Worm (Caenorhabditis elegans) whole organism, early embryonic: ENCODE data around the gene R06B10.7.

Source experiments
- B0310.2 ChIP-seq: sonication (generic microtip); optimal IDR thresholded peaks from 2 replicates; lab custom pipeline; 2016; ENCODE audit warnings: mild to moderate bottlenecking, missing genetic modification characterization, missing compliant biosample characterization
- F13C5.2 ChIP-seq: sonication (generic microtip); optimal IDR thresholded peaks from 2 replicates; lab custom pipeline; 2017; ENCODE audit warnings: mild to moderate bottlenecking, missing genetic modification characterization, inconsistent platforms, missing compliant biosample characterization
- aly-1 ChIP-seq: sonication (generic microtip); optimal IDR thresholded peaks from 2 replicates; lab custom pipeline; 2016; ENCODE audit warnings: missing genetic modification characterization, missing compliant biosample characterization
- ama-1 ChIP-seq: fragments of 150-350 bp; optimal IDR thresholded peaks from 2 replicates; lab custom pipeline; 2014
- ceh-13 ChIP-seq: fragments of 200-800 bp; sonication (Bioruptor generic); optimal IDR thresholded peaks from 2 replicates; lab custom pipeline; 2018; ENCODE audit warnings: mild to moderate bottlenecking, missing genetic modification characterization, missing compliant biosample characterization
- ceh-36 ChIP-seq: sonication (generic microtip); optimal IDR thresholded peaks from 2 replicates; lab custom pipeline; 2016; ENCODE audit warnings: missing genetic modification characterization, inconsistent platforms, missing compliant biosample characterization
- ets-7 ChIP-seq: sonication (generic microtip); optimal IDR thresholded peaks from 2 replicates; lab custom pipeline; 2016; ENCODE audit warnings: missing genotype, missing genetic modification characterization, missing compliant biosample characterization
- flt-1 ChIP-seq: fragments of 200-800 bp; sonication (Bioruptor generic); IDR thresholded peaks from 2 replicates; pipeline ENCODE4 v1.3.6; 2022; ENCODE audit warnings: missing genetic modification characterization, missing compliant biosample characterization
- hmbx-1 ChIP-seq: sonication (generic microtip); optimal IDR thresholded peaks from 2 replicates; lab custom pipeline; 2016; ENCODE audit warnings: mild to moderate bottlenecking, missing genetic modification characterization, missing compliant biosample characterization
- hmg-4 ChIP-seq: fragments of 200-800 bp; sonication (Bioruptor generic); optimal IDR thresholded peaks from 2 replicates; lab custom pipeline; 2018; ENCODE audit warnings: mild to moderate bottlenecking, missing genetic modification characterization, missing compliant biosample characterization
- hnd-1 ChIP-seq: sonication (generic microtip); optimal IDR thresholded peaks from 2 replicates; lab custom pipeline; 2016; ENCODE audit warnings: missing genetic modification characterization, missing compliant biosample characterization
- pes-1 ChIP-seq: fragments of 200-800 bp; sonication (Bioruptor generic); IDR thresholded peaks from 2 replicates; pipeline ENCODE4 v1.3.6; 2022; ENCODE audit warnings: missing genetic modification reagents, missing genetic modification characterization, missing compliant biosample characterization
- scrt-1 ChIP-seq: fragments of 200-800 bp; sonication (Bioruptor generic); IDR thresholded peaks from 2 replicates; pipeline ENCODE4 v1.3.6; 2022; ENCODE audit warnings: missing genetic modification characterization, missing compliant biosample characterization
- sea-1 ChIP-seq: fragments of 200-800 bp; sonication (Bioruptor generic); conservative IDR thresholded peaks from 2 replicates; pipeline ENCODE4 v1.3.6; 2022; ENCODE audit warnings: missing genetic modification characterization, missing compliant biosample characterization
- tbx-11 ChIP-seq: fragments of 200-800 bp; sonication (Bioruptor generic); IDR thresholded peaks from 2 replicates; pipeline ENCODE4 v1.3.6; 2022; ENCODE audit warnings: missing genetic modification characterization, missing compliant biosample characterization
- tbx-37 ChIP-seq: fragments of 200-800 bp; sonication (Bioruptor generic); conservative IDR thresholded peaks from 2 replicates; pipeline ENCODE4 v1.3.6; 2022; ENCODE audit warnings: missing genetic modification reagents, missing genetic modification characterization, missing compliant biosample characterization
- tra-4 ChIP-seq: sonication (generic microtip); optimal IDR thresholded peaks from 2 replicates; lab custom pipeline; 2017; ENCODE audit warnings: missing genetic modification characterization, missing compliant biosample characterization

The R06B10.7 gene

ce11 chrIII:970928-971327 is 30.3 kb downstream of the R06B10.7 start:
- TF ChIP-seq aly-1, result no peak
- no peak for TF ChIP-seq F13C5.2 (tag; lab: Kevin White, UChicago)
- no peak for TF ChIP-seq hmbx-1 (tag; lab: Kevin White, UChicago)
- no peak for TF ChIP-seq sea-1
- TF ChIP-seq ceh-13 (GFP tag; lab: Kevin White, UChicago), result no peak
- no peak for TF ChIP-seq ets-7
- no peak for TF ChIP-seq hnd-1 (tag; lab: Kevin White, UChicago)

ce11 chrIII:966259-966658 is 34.9 kb downstream of the R06B10.7 start:
- no peak for TF ChIP-seq scrt-1
- no peak for TF ChIP-seq tbx-37 (GFP tag; lab: Robert Waterston, UW)
- TF ChIP-seq aly-1, result no peak
- no peak for TF ChIP-seq hmbx-1 (tag; lab: Kevin White, UChicago)
- no peak for TF ChIP-seq ceh-36 (tag; lab: Kevin White, UChicago)
- TF ChIP-seq ets-7, result no peak
- TF ChIP-seq tbx-11 (GFP tag; lab: Robert Waterston, UW), result no peak
- no peak for TF ChIP-seq ama-1 (lab: Kevin White, UChicago)
- no peak for TF ChIP-seq sea-1
- no peak for TF ChIP-seq hmg-4 (GFP tag; lab: Kevin White, UChicago)
- TF ChIP-seq pes-1 (GFP tag; lab: Robert Waterston, UW), result no peak
- TF ChIP-seq hnd-1 (tag; lab: Kevin White, UChicago), result no peak
- no peak for TF ChIP-seq B0310.2 (tag; lab: Kevin White, UChicago)
- no peak for TF ChIP-seq ceh-13 (GFP tag; lab: Kevin White, UChicago)

ce11 chrIII:964637-965036 is 36.6 kb downstream of the R06B10.7 start:
- TF ChIP-seq flt-1 (GFP tag; lab: Robert Waterston, UW) (no peak), hnd-1 (tag; lab: Kevin White, UChicago) (no peak), sea-1 (no peak), tra-4 (tag; lab: Kevin White, UChicago) (no peak), ceh-36 (tag; lab: Kevin White, UChicago) (no peak), aly-1 (no peak), ama-1 (lab: Kevin White, UChicago) (no peak), scrt-1 (no peak), tbx-11 (GFP tag; lab: Robert Waterston, UW) (no peak), ceh-13 (GFP tag; lab: Kevin White, UChicago) (no peak), hmbx-1 (tag; lab: Kevin White, UChicago) (no peak), F13C5.2 (tag; lab: Kevin White, UChicago) (no peak), B0310.2 (tag; lab: Kevin White, UChicago) (no peak)

ce11 chrIII:961948-962347 is 39.2 kb downstream of the R06B10.7 start, which contains the start of gene fbxa-51:
TSS of gene fbxa-51 (plus strand) at chrIII:962269.
- TF ChIP-seq flt-1 (GFP tag; lab: Robert Waterston, UW) (no peak), F13C5.2 (tag; lab: Kevin White, UChicago) (no peak), sea-1 (no peak), tbx-11 (GFP tag; lab: Robert Waterston, UW) (no peak), ama-1 (lab: Kevin White, UChicago) (no peak), pes-1 (GFP tag; lab: Robert Waterston, UW) (no peak), hmg-4 (GFP tag; lab: Kevin White, UChicago) (no peak), aly-1 (no peak), tbx-37 (GFP tag; lab: Robert Waterston, UW) (no peak)

- no peak for TF ChIP-seq B0310.2 (tag; lab: Kevin White, UChicago)
- no peak for TF ChIP-seq ceh-36 (tag; lab: Kevin White, UChicago)
- TF ChIP-seq hmg-4 (GFP tag; lab: Kevin White, UChicago), result no peak
- no peak for TF ChIP-seq flt-1 (GFP tag; lab: Robert Waterston, UW)
- no peak for TF ChIP-seq hmbx-1 (tag; lab: Kevin White, UChicago)
- TF ChIP-seq F13C5.2 (tag; lab: Kevin White, UChicago), result no peak
- no peak for TF ChIP-seq ets-7
- no peak for TF ChIP-seq pes-1 (GFP tag; lab: Robert Waterston, UW)
- TF ChIP-seq sea-1, result no peak
- TF ChIP-seq aly-1, result no peak
- TF ChIP-seq scrt-1, result no peak
- no peak for TF ChIP-seq ama-1 (lab: Kevin White, UChicago)
- TF ChIP-seq tra-4 (tag; lab: Kevin White, UChicago), result no peak
- no peak for TF ChIP-seq tbx-11 (GFP tag; lab: Robert Waterston, UW)
- TF ChIP-seq tbx-37 (GFP tag; lab: Robert Waterston, UW), result no peak
- no peak for TF ChIP-seq ceh-13 (GFP tag; lab: Kevin White, UChicago)
- no peak for TF ChIP-seq hnd-1 (tag; lab: Kevin White, UChicago)
Measured at ce11 chrIII:955981-956380, 45.2 kb downstream of the R06B10.7 start, which contains the start of gene fbxa-54. TSS of gene fbxa-54 (plus strand) at chrIII:956334.

- no peak for TF ChIP-seq ceh-36 (tag; lab: Kevin White, UChicago)
Measured at ce11 chrIII:954553-954952, 46.6 kb downstream of the R06B10.7 start, which contains the start of the genes T12B5.15 and T12B5.14. TSS of gene T12B5.15 (minus strand) at chrIII:954653. TSS of gene T12B5.14 (plus strand) at chrIII:954873.

- TF ChIP-seq aly-1, result no peak
- TF ChIP-seq tbx-11 (GFP tag; lab: Robert Waterston, UW), result no peak
- no peak for TF ChIP-seq F13C5.2 (tag; lab: Kevin White, UChicago)
- no peak for TF ChIP-seq B0310.2 (tag; lab: Kevin White, UChicago)
- no peak for TF ChIP-seq ets-7
- no peak for TF ChIP-seq hmg-4 (GFP tag; lab: Kevin White, UChicago)
- TF ChIP-seq ceh-36 (tag; lab: Kevin White, UChicago), result no peak
- TF ChIP-seq hmbx-1 (tag; lab: Kevin White, UChicago), result no peak
- TF ChIP-seq pes-1 (GFP tag; lab: Robert Waterston, UW), result no peak
- no peak for TF ChIP-seq tra-4 (tag; lab: Kevin White, UChicago)
- TF ChIP-seq tbx-37 (GFP tag; lab: Robert Waterston, UW), result no peak
- TF ChIP-seq ama-1 (lab: Kevin White, UChicago), result no peak
- TF ChIP-seq sea-1, result no peak
- no peak for TF ChIP-seq hnd-1 (tag; lab: Kevin White, UChicago)
- no peak for TF ChIP-seq scrt-1
- TF ChIP-seq ceh-13 (GFP tag; lab: Kevin White, UChicago), result no peak
- no peak for TF ChIP-seq flt-1 (GFP tag; lab: Robert Waterston, UW)
Measured at ce11 chrIII:952184-952583, 49.0 kb downstream of the R06B10.7 start, which contains the start of gene fbxa-10. TSS of gene fbxa-10 (plus strand) at chrIII:952390.
